Worm (Caenorhabditis elegans) whole organism, L3 larva: ENCODE data around the gene C09B7.2.

Source experiments
- R02D3.7 ChIP-seq: fragments of 150-350 bp; optimal IDR thresholded peaks from 2 replicates; lab custom pipeline; 2014; ENCODE audit warnings: missing biosample characterization, missing genetic modification characterization
- ZK546.5 ChIP-seq: sonication (generic microtip); optimal IDR thresholded peaks from 2 replicates; lab custom pipeline; 2017; ENCODE audit warnings: missing biosample characterization, missing genetic modification characterization
- ama-1 ChIP-seq: fragments of 150-350 bp; optimal IDR thresholded peaks from 2 replicates; lab custom pipeline; 2018
- ceh-16 ChIP-seq: sonication (generic microtip); optimal IDR thresholded peaks from 2 replicates; lab custom pipeline; 2017; ENCODE audit warnings: missing biosample characterization, missing genetic modification characterization
- ceh-28 ChIP-seq: fragments of 150-350 bp; optimal IDR thresholded peaks from 2 replicates; lab custom pipeline; 2014; ENCODE audit warnings: missing biosample characterization, missing genetic modification reagents, missing genetic modification characterization
- ceh-82 ChIP-seq: fragments of 150-350 bp; optimal IDR thresholded peaks from 2 replicates; lab custom pipeline; 2014; ENCODE audit warnings: missing biosample characterization, missing genetic modification characterization
- daf-12 ChIP-seq: fragments of 150-350 bp; optimal IDR thresholded peaks from 2 replicates; lab custom pipeline; 2014; ENCODE audit warnings: missing biosample characterization, missing genetic modification reagents, missing genetic modification characterization
- egl-27 ChIP-seq: sonication (generic microtip); optimal IDR thresholded peaks from 4 replicates; lab custom pipeline; 2017; ENCODE audit warnings: missing biosample characterization, missing genetic modification reagents, missing genetic modification characterization
- egl-5 ChIP-seq: fragments of 150-350 bp; optimal IDR thresholded peaks from 2 replicates; lab custom pipeline; 2017; ENCODE audit warnings: missing biosample characterization, missing genetic modification reagents, missing genetic modification characterization, inconsistent platforms
- elt-1 ChIP-seq: fragments of 150-350 bp; optimal IDR thresholded peaks from 2 replicates; lab custom pipeline; 2014; ENCODE audit warnings: missing biosample characterization, missing genetic modification characterization
- elt-2 ChIP-seq: sonication (generic microtip); optimal IDR thresholded peaks from 2 replicates; lab custom pipeline; 2016; ENCODE audit warnings: missing genetic modification reagents, mild to moderate bottlenecking, missing genetic modification characterization, missing compliant biosample characterization
- elt-3 ChIP-seq, 3 experiments: fragments of 150-350 bp in 1 of 3; sonication (generic microtip) in 2 of 3; optimal IDR thresholded peaks; 2 replicates in 2 of 3; 4 replicates in 1 of 3; lab custom pipeline; 2014 to 2017; ENCODE audit warnings: missing biosample characterization in 3 of 3, missing genetic modification characterization in 3 of 3
- eor-1 ChIP-seq, 2 experiments: fragments of 150-350 bp; optimal IDR thresholded peaks; 2 replicates each; lab custom pipeline; 2014 to 2018; ENCODE audit warnings: missing biosample characterization in 2 of 2, missing genetic modification characterization in 2 of 2
- fkh-10 ChIP-seq: sonication (generic microtip); optimal IDR thresholded peaks from 2 replicates; lab custom pipeline; 2017; ENCODE audit warnings: missing biosample characterization, missing genetic modification reagents, missing genetic modification characterization
- hmg-11 ChIP-seq: sonication (generic microtip); optimal IDR thresholded peaks from 2 replicates; lab custom pipeline; 2016; ENCODE audit warnings: missing genetic modification characterization, missing compliant biosample characterization
- jun-1 ChIP-seq: fragments of 150-350 bp; optimal IDR thresholded peaks from 2 replicates; lab custom pipeline; 2014; ENCODE audit warnings: missing biosample characterization, missing genetic modification reagents, missing genetic modification characterization
- lin-15B ChIP-seq: fragments of 150-350 bp; optimal IDR thresholded peaks from 2 replicates; lab custom pipeline; 2014; ENCODE audit warnings: missing biosample characterization, missing genetic modification characterization
- lin-39 ChIP-seq: fragments of 150-350 bp; optimal IDR thresholded peaks from 2 replicates; lab custom pipeline; 2018; ENCODE audit warnings: missing biosample characterization, missing genetic modification reagents, missing genetic modification characterization
- lsy-12 ChIP-seq: sonication (generic microtip); optimal IDR thresholded peaks from 2 replicates; lab custom pipeline; 2016; ENCODE audit warnings: mild to moderate bottlenecking, missing genetic modification characterization, missing compliant biosample characterization
- nfya-1 ChIP-seq: sonication (generic microtip); optimal IDR thresholded peaks from 2 replicates; lab custom pipeline; 2017; ENCODE audit warnings: missing genetic modification characterization, mild to moderate bottlenecking, missing compliant biosample characterization, antibody characterized with exemption, moderate library complexity; ENCODE audit not compliant: insufficient read depth
- nhr-12 ChIP-seq: fragments of 150-350 bp; optimal IDR thresholded peaks from 2 replicates; lab custom pipeline; 2014; ENCODE audit warnings: missing biosample characterization, missing genetic modification characterization
- nhr-23 ChIP-seq: fragments of 150-350 bp; optimal IDR thresholded peaks from 2 replicates; lab custom pipeline; 2014; ENCODE audit warnings: missing biosample characterization, missing genetic modification reagents, missing genetic modification characterization
- nhr-25 ChIP-seq: sonication (generic microtip); optimal IDR thresholded peaks from 2 replicates; lab custom pipeline; 2017; ENCODE audit warnings: missing biosample characterization, missing genetic modification characterization
- nhr-43 ChIP-seq: sonication (generic microtip); optimal IDR thresholded peaks from 2 replicates; lab custom pipeline; 2016; ENCODE audit warnings: mild to moderate bottlenecking, missing genetic modification characterization, missing compliant biosample characterization; ENCODE audit not compliant: poor library complexity, severe bottlenecking
- nhr-67 ChIP-seq: fragments of 150-350 bp; optimal IDR thresholded peaks from 2 replicates; lab custom pipeline; 2014; ENCODE audit warnings: missing biosample characterization, missing genetic modification characterization
- pha-4 ChIP-seq: fragments of 150-350 bp; optimal IDR thresholded peaks from 2 replicates; lab custom pipeline; 2014; ENCODE audit warnings: missing biosample characterization, missing genetic modification reagents, missing genetic modification characterization
- pqm-1 ChIP-seq: fragments of 150-350 bp; optimal IDR thresholded peaks from 2 replicates; lab custom pipeline; 2017; ENCODE audit warnings: missing biosample characterization, missing genetic modification characterization, inconsistent platforms
- skn-1 ChIP-seq: fragments of 150-350 bp; optimal IDR thresholded peaks from 2 replicates; lab custom pipeline; 2014; ENCODE audit warnings: missing biosample characterization, missing genetic modification characterization
- snpc-4 ChIP-seq: fragments of 150-350 bp; optimal IDR thresholded peaks from 2 replicates; lab custom pipeline; 2014; ENCODE audit warnings: missing biosample characterization, missing genetic modification characterization
- tbx-2 ChIP-seq: sonication (generic microtip); optimal IDR thresholded peaks from 2 replicates; lab custom pipeline; 2016; ENCODE audit warnings: mild to moderate bottlenecking, missing genetic modification characterization, missing compliant biosample characterization
- unc-39 ChIP-seq: sonication (generic microtip); optimal IDR thresholded peaks from 4 replicates; lab custom pipeline; 2017; ENCODE audit warnings: missing biosample characterization, missing genetic modification characterization
- zag-1 ChIP-seq: fragments of 150-350 bp; optimal IDR thresholded peaks from 2 replicates; lab custom pipeline; 2014; ENCODE audit warnings: missing biosample characterization, missing genetic modification characterization
- ztf-11 ChIP-seq: fragments of 150-350 bp; optimal IDR thresholded peaks from 2 replicates; lab custom pipeline; 2014; ENCODE audit warnings: missing biosample characterization, missing genetic modification characterization
- ztf-4 ChIP-seq: fragments of 150-350 bp; optimal IDR thresholded peaks from 2 replicates; lab custom pipeline; 2014; ENCODE audit warnings: missing biosample characterization, missing genetic modification characterization

The C09B7.2 gene

DNA sequence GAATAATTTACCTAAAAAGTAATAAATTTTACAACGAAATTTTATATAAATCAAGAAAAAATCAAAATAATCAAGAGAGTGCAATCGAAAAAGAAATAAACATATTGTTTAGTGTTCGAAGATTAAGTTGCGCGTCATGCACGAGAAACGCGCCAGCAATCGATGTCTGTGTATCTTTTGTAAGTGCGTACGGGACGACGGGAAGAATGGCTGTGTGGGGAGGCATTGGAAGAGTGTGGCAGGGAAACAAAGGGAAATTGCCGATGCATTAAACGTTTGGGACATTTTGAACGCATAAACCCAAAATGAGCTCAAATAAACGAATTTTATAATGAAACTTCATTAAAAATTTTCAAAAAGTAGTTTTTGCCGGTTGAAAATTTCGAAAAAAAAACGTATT is 19.2 kb downstream of the C09B7.2 start, which contains the start of gene immt-1:
Gene immt-1 (minus strand): TSS at position 11 of the 400 bp plus-strand sequence.
- TF ChIP-seq snpc-4 (tag; lab: Kevin White, UChicago) (peak; percentile 85), lin-39 (tag; lab: Kevin White, UChicago) (peak; percentile 87), nhr-43 (tag; lab: Kevin White, UChicago) (peak; percentile 35), unc-39 (tag; lab: Kevin White, UChicago) (no peak), jun-1 (tag; lab: Kevin White, UChicago) (peak; percentile 20), nfya-1 (tag; lab: Kevin White, UChicago) (peak; percentile 82), elt-2 (tag; lab: Kevin White, UChicago) (peak; percentile 67), ceh-28 (peak; percentile 2), pha-4 (tag; lab: Kevin White, UChicago) (peak; percentile 95), pqm-1 (tag; lab: Kevin White, UChicago) (peak; percentile 63), nhr-25 (peak; percentile 85), daf-12 (tag; lab: Kevin White, UChicago) (no peak), nhr-23 (peak; percentile 76), ztf-11 (no peak), lin-15B (tag; lab: Kevin White, UChicago) (peak; percentile 72), egl-5 (tag; lab: Kevin White, UChicago) (peak; percentile 15), ceh-82 (tag; lab: Kevin White, UChicago) (no peak), hmg-11 (peak; percentile 46)

DNA sequence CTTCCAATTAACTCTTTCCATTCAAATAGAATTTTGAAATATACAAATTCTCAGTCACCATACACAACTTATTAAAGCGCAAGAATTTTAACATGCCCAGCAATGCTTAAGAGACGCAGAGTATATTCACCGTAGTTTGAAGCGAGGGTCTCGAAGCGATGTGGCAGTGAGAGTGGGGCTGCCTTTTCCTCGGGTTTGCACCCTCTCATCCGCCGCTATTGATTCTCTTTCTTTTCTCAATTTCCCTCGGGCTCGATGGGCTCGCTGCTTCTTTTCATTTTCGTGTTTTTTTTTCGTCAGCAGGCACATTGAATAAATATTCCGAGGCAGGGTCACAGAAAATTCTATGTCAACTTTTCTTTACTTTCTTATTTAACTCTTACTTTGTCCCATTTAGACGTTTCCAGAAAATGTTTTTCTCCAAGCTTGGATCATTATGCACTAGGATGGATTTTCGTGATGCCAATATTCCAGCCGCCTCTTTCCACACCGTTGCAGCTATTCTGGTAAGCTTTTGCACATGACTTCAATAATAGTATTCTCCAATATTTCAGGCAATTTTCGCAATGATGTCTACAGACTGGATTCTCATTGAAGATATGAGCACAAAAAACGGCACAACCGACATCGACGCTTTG is 20.8 kb downstream of the C09B7.2 start, which contains the start of gene T14G11.1:
Gene T14G11.1 (plus strand): TSS at position 408 of the 638 bp plus-strand sequence.
- peak; percentile 36 for TF ChIP-seq ama-1 (lab: Kevin White, UChicago)
- TF ChIP-seq nhr-12 (tag; lab: Kevin White, UChicago) = no peak
- TF ChIP-seq lin-39 (tag; lab: Kevin White, UChicago) = peak; percentile 88
- peak; percentile 40 for TF ChIP-seq elt-2 (tag; lab: Kevin White, UChicago)
- no peak for TF ChIP-seq nhr-67 (tag; lab: Kevin White, UChicago)
- TF ChIP-seq pqm-1 (tag; lab: Kevin White, UChicago) = peak; percentile 19
- no peak for TF ChIP-seq daf-12 (tag; lab: Kevin White, UChicago)
- peak; percentile 53 for TF ChIP-seq nhr-43 (tag; lab: Kevin White, UChicago)
- peak; percentile 68 for TF ChIP-seq lin-15B (tag; lab: Kevin White, UChicago)
- peak; percentile 22 for TF ChIP-seq R02D3.7 (tag; lab: Kevin White, UChicago)
- peak; percentile 65 for TF ChIP-seq skn-1 (tag; lab: Kevin White, UChicago)
- no peak for TF ChIP-seq elt-1 (tag; lab: Kevin White, UChicago)
- peak; percentile 63 for TF ChIP-seq fkh-10 (GFP tag; lab: Kevin White, UChicago)
- peak; percentile 69 for TF ChIP-seq nhr-23
- peak; percentile 5 for TF ChIP-seq nhr-25
- peak; percentile 53 for TF ChIP-seq egl-5 (tag; lab: Kevin White, UChicago)
- TF ChIP-seq snpc-4 (tag; lab: Kevin White, UChicago) = peak; percentile 65
- peak; percentile 95 for TF ChIP-seq nfya-1 (tag; lab: Kevin White, UChicago)
- TF ChIP-seq pha-4 (tag; lab: Kevin White, UChicago) = peak; percentile 83
- TF ChIP-seq egl-27 (tag; lab: Kevin White, UChicago) = no peak
- TF ChIP-seq elt-3 (tag; optimal IDR thresholded peaks at IDR 0.05; lab: Kevin White, UChicago) = no peak
- TF ChIP-seq jun-1 (tag; lab: Kevin White, UChicago) = peak; percentile 17
- peak; percentile 62 for TF ChIP-seq ceh-28
- TF ChIP-seq hmg-11 = peak; percentile 89
- TF ChIP-seq tbx-2 (tag; lab: Kevin White, UChicago) = peak; percentile 34
- peak; percentile 72 for TF ChIP-seq lsy-12 (tag; lab: Kevin White, UChicago)
- TF ChIP-seq, all 47 proteins: peak for 20

DNA sequence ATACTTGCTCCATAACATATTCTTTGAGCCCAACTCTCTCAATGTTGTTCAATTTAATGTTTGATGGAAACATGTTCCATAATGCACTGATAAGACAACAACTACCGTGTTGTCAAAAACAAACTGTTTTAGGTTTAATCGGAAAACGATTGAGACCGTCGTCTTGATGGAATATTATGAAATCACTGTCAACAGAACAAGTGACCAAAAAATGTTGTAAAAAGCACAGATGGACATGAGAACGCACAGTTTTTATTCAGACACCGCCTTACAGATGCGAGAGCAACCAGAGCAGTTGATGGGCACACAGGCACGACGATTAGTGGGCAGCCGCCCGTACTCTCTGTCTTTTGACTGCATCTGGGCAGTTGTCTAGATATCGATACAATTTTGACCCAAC is 25.1 kb downstream of the C09B7.2 start:
- TF ChIP-seq eor-1 (tag; optimal IDR thresholded peaks at IDR 0.05; lab: Kevin White, UChicago) (no peak), pqm-1 (tag; lab: Kevin White, UChicago) (peak; percentile 43), ZK546.5 (tag; lab: Kevin White, UChicago) (no peak), nhr-12 (tag; lab: Kevin White, UChicago) (no peak), elt-2 (tag; lab: Kevin White, UChicago) (peak; percentile 49), ztf-4 (tag; lab: Kevin White, UChicago) (no peak), zag-1 (tag; lab: Kevin White, UChicago) (no peak), ceh-16 (no peak)
